Worm (Caenorhabditis elegans) whole organism, young adult: ENCODE measurements around the gene nspg-7.1.

ENCODE experiments used
- C06A6.2 ChIP-seq: fragments of 200-800 bp; sonication (Bioruptor generic); conservative IDR thresholded peaks from 2 replicates; pipeline ENCODE4 v1.3.6; 2022; ENCODE audit warnings: missing genetic modification characterization, missing compliant biosample characterization
- F10E7.11 ChIP-seq: sonication (generic microtip); optimal IDR thresholded peaks from 2 replicates; lab custom pipeline; 2017; ENCODE audit warnings: mild to moderate bottlenecking, missing genetic modification characterization, moderate library complexity, missing compliant biosample characterization
- K11D2.4 ChIP-seq: fragments of 200-800 bp; sonication (Bioruptor generic); IDR thresholded peaks from 2 replicates; pipeline ENCODE4 v1.3.6; 2022; ENCODE audit warnings: missing genetic modification reagents, missing genetic modification characterization, missing compliant biosample characterization
- K12H6.12 ChIP-seq: fragments of 200-800 bp; sonication (Bioruptor generic); optimal IDR thresholded peaks from 2 replicates; lab custom pipeline; 2018; ENCODE audit warnings: mild to moderate bottlenecking, missing genetic modification characterization, missing compliant biosample characterization
- Y56A3A.18 ChIP-seq: fragments of 200-800 bp; sonication (Bioruptor generic); IDR thresholded peaks from 2 replicates; pipeline ENCODE4 v1.3.6; 2022; ENCODE audit warnings: missing genetic modification reagents, missing genetic modification characterization, missing compliant biosample characterization
- Y67H2A.10 ChIP-seq: fragments of 200-800 bp; sonication (Bioruptor generic); conservative IDR thresholded peaks from 2 replicates; pipeline ENCODE4 v1.3.6; 2022; ENCODE audit warnings: missing genetic modification reagents, missing genetic modification characterization, missing compliant biosample characterization
- Y79H2A.3 ChIP-seq: fragments of 200-800 bp; sonication (Bioruptor generic); conservative IDR thresholded peaks from 2 replicates; pipeline ENCODE4 v1.3.6; 2022; ENCODE audit warnings: missing genetic modification reagents, missing genetic modification characterization, missing compliant biosample characterization
- aptf-2 ChIP-seq: fragments of 200-800 bp; sonication (Bioruptor generic); conservative IDR thresholded peaks from 2 replicates; pipeline ENCODE4 v1.3.6; 2022; ENCODE audit warnings: missing genetic modification reagents, missing genetic modification characterization, missing compliant biosample characterization
- aptf-3 ChIP-seq: fragments of 200-800 bp; sonication (Bioruptor generic); IDR thresholded peaks from 2 replicates; pipeline ENCODE4 v1.3.6; 2022; ENCODE audit warnings: missing genetic modification characterization, missing compliant biosample characterization
- athp-1 ChIP-seq: sonication (generic microtip); optimal IDR thresholded peaks from 2 replicates; lab custom pipeline; 2017; ENCODE audit warnings: mild to moderate bottlenecking, missing genetic modification characterization, missing compliant biosample characterization
- attf-3 ChIP-seq: fragments of 200-800 bp; sonication (Bioruptor generic); conservative IDR thresholded peaks from 2 replicates; pipeline ENCODE4 v1.3.6; 2022; ENCODE audit warnings: missing genetic modification reagents, missing genetic modification characterization, missing compliant biosample characterization
- attf-6 ChIP-seq: fragments of 200-800 bp; sonication (Bioruptor generic); IDR thresholded peaks from 2 replicates; pipeline ENCODE4 v1.3.6; 2022; ENCODE audit warnings: missing genetic modification reagents, missing genetic modification characterization, missing compliant biosample characterization
- ccch-3 ChIP-seq: fragments of 200-800 bp; sonication (Bioruptor generic); optimal IDR thresholded peaks from 2 replicates; lab custom pipeline; 2018; ENCODE audit warnings: mild to moderate bottlenecking, missing genetic modification characterization, missing compliant biosample characterization
- cebp-2 ChIP-seq: fragments of 200-800 bp; sonication (Bioruptor generic); IDR thresholded peaks from 2 replicates; pipeline ENCODE4 v1.3.6; 2022; ENCODE audit warnings: missing genetic modification characterization, missing compliant biosample characterization
- ceh-40 ChIP-seq: fragments of 200-800 bp; sonication (Bioruptor generic); IDR thresholded peaks from 2 replicates; pipeline ENCODE4 v1.3.6; 2022; ENCODE audit warnings: missing genetic modification characterization, missing compliant biosample characterization
- chd-7 ChIP-seq: sonication (generic microtip); optimal IDR thresholded peaks from 2 replicates; lab custom pipeline; 2016; ENCODE audit warnings: mild to moderate bottlenecking, missing genetic modification characterization, moderate library complexity, missing compliant biosample characterization
- dpl-1 ChIP-seq: fragments of 150-350 bp; optimal IDR thresholded peaks from 2 replicates; lab custom pipeline; 2014; ENCODE audit warnings: missing biosample characterization, missing genetic modification reagents, missing genetic modification characterization
- efl-1 ChIP-seq: fragments of 150-350 bp; optimal IDR thresholded peaks from 2 replicates; lab custom pipeline; 2014; ENCODE audit warnings: missing biosample characterization, missing genetic modification reagents, missing genetic modification characterization
- egrh-3 ChIP-seq: fragments of 200-800 bp; sonication (Bioruptor generic); IDR thresholded peaks from 2 replicates; pipeline ENCODE4 v1.3.6; 2022; ENCODE audit warnings: missing genetic modification reagents, missing genetic modification characterization, missing compliant biosample characterization
- hmg-1.2 ChIP-seq: fragments of 200-800 bp; sonication (Bioruptor generic); IDR thresholded peaks from 2 replicates; pipeline ENCODE4 v1.3.6; 2022; ENCODE audit warnings: missing genetic modification reagents, missing genetic modification characterization, missing compliant biosample characterization
- lag-1 ChIP-seq: fragments of 200-800 bp; sonication (Bioruptor generic); IDR thresholded peaks from 2 replicates; pipeline ENCODE4 v1.3.6; 2022; ENCODE audit warnings: missing genetic modification reagents, missing genetic modification characterization, missing compliant biosample characterization
- lin-35 ChIP-seq, 3 experiments: fragments of 150-350 bp in 2 of 3; sonication (generic microtip) in 1 of 3; optimal IDR thresholded peaks; 2 replicates each; lab custom pipeline; 2014 to 2018; ENCODE audit warnings: missing biosample characterization in 3 of 3, missing genetic modification characterization in 3 of 3, missing genetic modification reagents in 3 of 3
- lsy-27 ChIP-seq: sonication (generic microtip); optimal IDR thresholded peaks from 2 replicates; lab custom pipeline; 2017; ENCODE audit warnings: missing genetic modification characterization, mild to moderate bottlenecking, missing compliant biosample characterization, antibody characterized with exemption, missing genotype, borderline replicate concordance; ENCODE audit not compliant: insufficient read depth
- madf-10 ChIP-seq: sonication (generic microtip); optimal IDR thresholded peaks from 2 replicates; lab custom pipeline; 2016; ENCODE audit warnings: mild to moderate bottlenecking, missing genetic modification characterization, missing compliant biosample characterization
- madf-6 ChIP-seq: fragments of 200-800 bp; sonication (Bioruptor generic); IDR thresholded peaks from 2 replicates; pipeline ENCODE4 v1.3.6; 2022; ENCODE audit warnings: missing genetic modification reagents, missing genetic modification characterization, missing compliant biosample characterization
- mes-4 ChIP-seq: sonication (generic microtip); optimal IDR thresholded peaks from 2 replicates; lab custom pipeline; 2016; ENCODE audit warnings: missing genotype, missing genetic modification characterization, missing compliant biosample characterization
- nhr-120 ChIP-seq: fragments of 200-800 bp; sonication (Bioruptor generic); IDR thresholded peaks from 2 replicates; pipeline ENCODE4 v1.3.6; 2022; ENCODE audit warnings: missing genetic modification characterization, missing compliant biosample characterization
- nhr-27 ChIP-seq: fragments of 200-800 bp; sonication (Bioruptor generic); optimal IDR thresholded peaks from 2 replicates; lab custom pipeline; 2018; ENCODE audit warnings: mild to moderate bottlenecking, missing genetic modification characterization, moderate library complexity, missing compliant biosample characterization
- nhr-80 ChIP-seq: sonication (generic microtip); optimal IDR thresholded peaks from 2 replicates; lab custom pipeline; 2016; ENCODE audit warnings: missing genetic modification characterization, missing compliant biosample characterization
- rec-8 ChIP-seq, 2 experiments: sonication (generic microtip); optimal IDR thresholded peaks; 2 replicates each; lab custom pipeline; 2016; ENCODE audit warnings: mild to moderate bottlenecking in 2 of 2, missing genetic modification characterization in 2 of 2, missing genetic modification reagents in 2 of 2, missing genotype in 2 of 2, missing biosample characterization in 1 of 2, missing compliant biosample characterization in 1 of 2, moderate library complexity in 1 of 2
- repo-1 ChIP-seq: sonication (generic microtip); optimal IDR thresholded peaks from 2 replicates; lab custom pipeline; 2017; ENCODE audit warnings: mild to moderate bottlenecking, missing genetic modification characterization, missing compliant biosample characterization
- rpc-1 ChIP-seq, 2 experiments: fragments of 150-350 bp in 1 of 2; sonication (generic microtip) in 1 of 2; optimal IDR thresholded peaks; 2 replicates each; lab custom pipeline; 2014 to 2018; ENCODE audit warnings: missing biosample characterization in 1 of 2, missing genetic modification characterization in 1 of 2, missing genetic modification reagents in 1 of 2, missing genotype in 1 of 2
- sdz-38 ChIP-seq: sonication (generic microtip); optimal IDR thresholded peaks from 2 replicates; lab custom pipeline; 2016; ENCODE audit warnings: missing genotype, missing genetic modification characterization, missing compliant biosample characterization
- tbp1 ChIP-seq: fragments of 200-800 bp; sonication (Bioruptor generic); optimal IDR thresholded peaks from 2 replicates; lab custom pipeline; 2018; ENCODE audit warnings: mild to moderate bottlenecking, missing genetic modification characterization, missing compliant biosample characterization
- ztf-22 ChIP-seq: fragments of 200-800 bp; sonication (Bioruptor generic); optimal IDR thresholded peaks from 2 replicates; lab custom pipeline; 2018; ENCODE audit warnings: mild to moderate bottlenecking, missing genetic modification characterization, moderate library complexity, missing compliant biosample characterization
- ztf-25 ChIP-seq: fragments of 200-800 bp; sonication (Bioruptor generic); IDR thresholded peaks from 2 replicates; pipeline ENCODE4 v1.3.6; 2022; ENCODE audit warnings: missing genetic modification reagents, missing genetic modification characterization, missing compliant biosample characterization
- ztf-28 ChIP-seq: fragments of 200-800 bp; sonication (Bioruptor generic); IDR thresholded peaks from 2 replicates; pipeline ENCODE4 v1.3.6; 2022; ENCODE audit warnings: missing genetic modification reagents, missing genetic modification characterization, missing compliant biosample characterization

Gene nspg-7.1

ce11 chrIV:9304617-9305016 is 26.0 kb downstream of the nspg-7.1 start, which contains the start of gene F49C12.5:
Gene F49C12.5 (plus strand): TSS chrIV:9304917.
- TF ChIP-seq dpl-1 (GFP tag; lab: Kevin White, UChicago) (no peak), nhr-27 (no peak), efl-1 (GFP tag; lab: Kevin White, UChicago) (no peak), K12H6.12 (tag; lab: Kevin White, UChicago) (no peak), Y79H2A.3 (no peak), tbp1 (GFP tag; lab: Kevin White, UChicago) (no peak), Y67H2A.10 (GFP tag; lab: Robert Waterston, UW) (no peak), ztf-25 (GFP tag; lab: Robert Waterston, UW) (no peak), aptf-3 (GFP tag; lab: Robert Waterston, UW) (no peak)

ce11 chrIV:9303994-9304393 is 26.7 kb downstream of the nspg-7.1 start, which contains the start of gene F49C12.4:
Gene F49C12.4 (minus strand): TSS chrIV:9304094.
- no peak for TF ChIP-seq lag-1 (GFP tag; lab: Robert Waterston, UW)
- TF ChIP-seq attf-3 = no peak
- TF ChIP-seq hmg-1.2 (GFP tag; lab: Robert Waterston, UW) = no peak
- no peak for TF ChIP-seq egrh-3
- no peak for TF ChIP-seq ztf-28 (GFP tag; lab: Robert Waterston, UW)
- TF ChIP-seq lsy-27 (tag; lab: Kevin White, UChicago) = no peak
- no peak for TF ChIP-seq attf-6 (GFP tag; lab: Robert Waterston, UW)
- TF ChIP-seq ztf-22 (GFP tag; lab: Kevin White, UChicago) = no peak
- TF ChIP-seq rec-8 (tag; optimal IDR thresholded peaks at IDR 0.05; lab: Kevin White, UChicago) = no peak
- TF ChIP-seq madf-6 (GFP tag; lab: Robert Waterston, UW) = no peak
- no peak for TF ChIP-seq ccch-3 (GFP tag; lab: Kevin White, UChicago)
- TF ChIP-seq nhr-27 = no peak
- TF ChIP-seq mes-4 = no peak
- no peak for TF ChIP-seq sdz-38 (tag; lab: Kevin White, UChicago)
- TF ChIP-seq chd-7 (tag; lab: Kevin White, UChicago) = no peak
- TF ChIP-seq dpl-1 (GFP tag; lab: Kevin White, UChicago) = no peak
- TF ChIP-seq aptf-2 = no peak
- TF ChIP-seq ceh-40 (GFP tag; lab: Robert Waterston, UW) = no peak

- TF ChIP-seq cebp-2 (GFP tag; lab: Robert Waterston, UW) = no peak
Observed at ce11 chrIV:9300127-9300526, 30.5 kb downstream of the nspg-7.1 start, which contains the start of gene F49C12.3. Gene F49C12.3 (plus strand): TSS chrIV:9300427.

ce11 chrIV:9299145-9299544 is 31.5 kb downstream of the nspg-7.1 start, which contains the start of gene F49C12.2:
Gene F49C12.2 (minus strand): TSS chrIV:9299245.
- TF ChIP-seq lin-35 (GFP tag; optimal IDR thresholded peaks at IDR 0.05; lab: Kevin White, UChicago) = no peak
- no peak for TF ChIP-seq efl-1 (GFP tag; lab: Kevin White, UChicago)
- TF ChIP-seq F10E7.11 (tag; lab: Kevin White, UChicago) = no peak
- no peak for TF ChIP-seq ccch-3 (GFP tag; lab: Kevin White, UChicago)
- TF ChIP-seq nhr-80 (tag; lab: Kevin White, UChicago) = no peak
- no peak for TF ChIP-seq rpc-1 (optimal IDR thresholded peaks at IDR 0.05; lab: Kevin White, UChicago)
- no peak for TF ChIP-seq rpc-1 (tag; optimal IDR thresholded peaks at IDR 0.05; lab: Kevin White, UChicago)
- no peak for TF ChIP-seq K11D2.4 (GFP tag; lab: Robert Waterston, UW)
- TF ChIP-seq ceh-40 (GFP tag; lab: Robert Waterston, UW) = no peak
- TF ChIP-seq Y56A3A.18 (GFP tag; lab: Robert Waterston, UW) = no peak
- no peak for TF ChIP-seq C06A6.2 (GFP tag; lab: Robert Waterston, UW)
- no peak for TF ChIP-seq madf-10
- TF ChIP-seq ztf-22 (GFP tag; lab: Kevin White, UChicago) = no peak
- TF ChIP-seq athp-1 (tag; lab: Kevin White, UChicago) = no peak
- no peak for TF ChIP-seq nhr-120 (GFP tag; lab: Robert Waterston, UW)
- TF ChIP-seq repo-1 (tag; lab: Kevin White, UChicago) = no peak
